Fruit fly (Drosophila melanogaster): ENCODE measurements around the gene CG5196.

dm6 chr3R:12376828-12377227, 31.3 kb upstream of the CG5196 start, which contains the start of gene GstD6:
- no peak for TF ChIP-seq psq (optimal IDR thresholded peaks at IDR 0.05)
- TF ChIP-seq ttk (optimal IDR thresholded peaks at IDR 0.05): no peak

Data from Kc167 (cell line).